Worm (Caenorhabditis elegans) whole organism, L1 larva: ENCODE measurements around the gene Y116F11B.17.
A peak's percentile ranks its signal among the peaks of the same experiment; 100 is the strongest.

Source experiments
- aly-2 ChIP-seq: fragments of 150-350 bp; optimal IDR thresholded peaks from 2 replicates; lab custom pipeline; 2014; ENCODE audit warnings: missing biosample characterization, missing genetic modification characterization
- blmp-1 ChIP-seq: fragments of 150-350 bp; optimal IDR thresholded peaks from 2 replicates; lab custom pipeline; 2014; ENCODE audit warnings: missing biosample characterization, missing genetic modification characterization
- ceh-63 ChIP-seq: fragments of 200-800 bp; sonication (Bioruptor generic); optimal IDR thresholded peaks from 2 replicates; lab custom pipeline; 2018; ENCODE audit warnings: mild to moderate bottlenecking, missing genetic modification characterization, missing compliant biosample characterization
- ces-1 ChIP-seq: fragments of 150-350 bp; optimal IDR thresholded peaks from 2 replicates; lab custom pipeline; 2014; ENCODE audit warnings: missing biosample characterization, missing genetic modification reagents, missing genetic modification characterization
- dpl-1 ChIP-seq, 3 experiments: fragments of 150-350 bp in 2 of 3; sonication (generic microtip) in 1 of 3; optimal IDR thresholded peaks; 2 replicates each; lab custom pipeline; 2014 to 2017; ENCODE audit warnings: missing biosample characterization in 3 of 3, missing genetic modification characterization in 3 of 3, missing genetic modification reagents in 3 of 3
- efl-1 ChIP-seq, 4 experiments: fragments of 150-350 bp; optimal IDR thresholded peaks in 3 of 4; peaks in 1 of 4; 1 replicate in 1 of 4; 2 replicates in 3 of 4; lab custom pipeline; 2014; ENCODE audit warnings: missing biosample characterization in 2 of 4, missing genetic modification characterization in 2 of 4, missing genetic modification reagents in 2 of 4
- efl-3 ChIP-seq: fragments of 200-800 bp; sonication (Bioruptor generic); optimal IDR thresholded peaks from 2 replicates; lab custom pipeline; 2018; ENCODE audit warnings: mild to moderate bottlenecking, missing genetic modification characterization, missing compliant biosample characterization
- egl-27 ChIP-seq, 2 experiments: fragments of 150-350 bp in 1 of 2; sonication (generic microtip); optimal IDR thresholded peaks; 3 replicates each; lab custom pipeline; 2017 to 2018; ENCODE audit warnings: missing biosample characterization in 2 of 2, missing genetic modification characterization in 2 of 2, missing genetic modification reagents in 2 of 2
- elt-2 ChIP-seq: sonication (generic microtip); optimal IDR thresholded peaks from 2 replicates; lab custom pipeline; 2016; ENCODE audit warnings: missing genetic modification characterization, mild to moderate bottlenecking, inconsistent platforms, missing compliant biosample characterization, missing genetic modification reagents
- elt-3 ChIP-seq, 6 experiments: fragments of 150-350 bp in 1 of 6; sonication (generic microtip); optimal IDR thresholded peaks; 2 replicates each; lab custom pipeline; 2017 to 2018; ENCODE audit warnings: missing biosample characterization in 6 of 6, missing genetic modification characterization in 6 of 6, inconsistent platforms in 1 of 6
- fkh-8 ChIP-seq: sonication (generic microtip); optimal IDR thresholded peaks from 2 replicates; lab custom pipeline; 2016; ENCODE audit warnings: mild to moderate bottlenecking, missing genetic modification characterization, missing compliant biosample characterization
- hlh-4 ChIP-seq: sonication (generic microtip); optimal IDR thresholded peaks from 2 replicates; lab custom pipeline; 2016; ENCODE audit warnings: mild to moderate bottlenecking, missing genetic modification characterization, missing compliant biosample characterization
- isw-1 ChIP-seq: fragments of 200-800 bp; sonication (Bioruptor generic); IDR thresholded peaks from 2 replicates; pipeline ENCODE4 v1.3.6; 2022; ENCODE audit warnings: missing genetic modification characterization, missing compliant biosample characterization
- lin-14 ChIP-seq: fragments of 200-800 bp; sonication (Bioruptor generic); optimal IDR thresholded peaks from 2 replicates; lab custom pipeline; 2018; ENCODE audit warnings: mild to moderate bottlenecking, missing genetic modification characterization, moderate library complexity, missing compliant biosample characterization
- lir-3 ChIP-seq: sonication (generic microtip); optimal IDR thresholded peaks from 2 replicates; lab custom pipeline; 2016; ENCODE audit warnings: mild to moderate bottlenecking, missing genetic modification characterization, moderate library complexity, missing compliant biosample characterization; ENCODE audit not compliant: poor library complexity
- mab-9 ChIP-seq: fragments of 200-800 bp; sonication (Bioruptor generic); IDR thresholded peaks from 2 replicates; pipeline ENCODE4 v1.3.6; 2022; ENCODE audit warnings: missing genetic modification reagents, missing genetic modification characterization, missing compliant biosample characterization
- mef-2 ChIP-seq: fragments of 150-350 bp; optimal IDR thresholded peaks from 2 replicates; lab custom pipeline; 2014; ENCODE audit warnings: missing biosample characterization, missing genetic modification characterization
- nhr-19 ChIP-seq: fragments of 200-800 bp; sonication (Bioruptor generic); conservative IDR thresholded peaks from 2 replicates; pipeline ENCODE4 v1.3.6; 2022; ENCODE audit warnings: missing genetic modification characterization, missing compliant biosample characterization
- nhr-28 ChIP-seq: fragments of 150-350 bp; optimal IDR thresholded peaks from 2 replicates; lab custom pipeline; 2014; ENCODE audit warnings: missing biosample characterization, missing genetic modification characterization
- nhr-76 ChIP-seq: sonication (generic microtip); optimal IDR thresholded peaks from 2 replicates; lab custom pipeline; 2017; ENCODE audit warnings: missing biosample characterization, missing genetic modification characterization
- nhr-84 ChIP-seq: sonication (generic microtip); optimal IDR thresholded peaks from 2 replicates; lab custom pipeline; 2017; ENCODE audit warnings: missing biosample characterization, missing genetic modification characterization
- pag-3 ChIP-seq: sonication (generic microtip); optimal IDR thresholded peaks from 2 replicates; lab custom pipeline; 2017; ENCODE audit warnings: missing genetic modification characterization, mild to moderate bottlenecking, missing compliant biosample characterization, antibody characterized with exemption, borderline replicate concordance; ENCODE audit not compliant: insufficient read depth
- pax-3 ChIP-seq: fragments of 200-800 bp; sonication (Bioruptor generic); optimal IDR thresholded peaks from 2 replicates; lab custom pipeline; 2018; ENCODE audit warnings: mild to moderate bottlenecking, missing genetic modification characterization, moderate library complexity, missing compliant biosample characterization
- pqm-1 ChIP-seq: sonication (generic microtip); optimal IDR thresholded peaks from 3 replicates; lab custom pipeline; 2017; ENCODE audit warnings: missing biosample characterization, missing genetic modification characterization
- skn-1 ChIP-seq: fragments of 150-350 bp; optimal IDR thresholded peaks from 2 replicates; lab custom pipeline; 2014; ENCODE audit warnings: missing biosample characterization, missing genetic modification characterization
- snu-23 ChIP-seq: sonication (generic microtip); optimal IDR thresholded peaks from 2 replicates; lab custom pipeline; 2016; ENCODE audit warnings: missing genetic modification characterization, missing compliant biosample characterization
- sptf-1 ChIP-seq: fragments of 150-350 bp; optimal IDR thresholded peaks from 2 replicates; lab custom pipeline; 2014; ENCODE audit warnings: missing biosample characterization, missing genetic modification characterization
- sup-37 ChIP-seq: fragments of 200-800 bp; sonication (Bioruptor generic); optimal IDR thresholded peaks from 2 replicates; lab custom pipeline; 2018; ENCODE audit warnings: mild to moderate bottlenecking, missing genetic modification characterization, missing compliant biosample characterization
- tbx-2 ChIP-seq: sonication (generic microtip); optimal IDR thresholded peaks from 2 replicates; lab custom pipeline; 2016; ENCODE audit warnings: missing genetic modification characterization, missing compliant biosample characterization
- unc-86 ChIP-seq: sonication (generic microtip); optimal IDR thresholded peaks from 2 replicates; lab custom pipeline; 2016; ENCODE audit warnings: missing genetic modification characterization, missing compliant biosample characterization
- unc-98 ChIP-seq: fragments of 200-800 bp; sonication (Bioruptor generic); IDR thresholded peaks from 2 replicates; pipeline ENCODE4 v1.3.6; 2022; ENCODE audit warnings: missing genetic modification characterization, missing compliant biosample characterization
- ztf-4 ChIP-seq: fragments of 150-350 bp; optimal IDR thresholded peaks from 2 replicates; lab custom pipeline; 2014; ENCODE audit warnings: missing biosample characterization, missing genetic modification characterization

The Y116F11B.17 gene

ce11 chrV:19822093-19822492 is at the start of gene Y116F11B.17:
Gene Y116F11B.17, minus strand, starts transcription at chrV:19822193.
- TF ChIP-seq sup-37 (GFP tag; lab: Kevin White, UChicago) (no peak), egl-27 (tag; optimal IDR thresholded peaks at IDR 0.05; lab: Kevin White, UChicago) (no peak), tbx-2 (tag; lab: Kevin White, UChicago) (no peak), nhr-19 (GFP tag; lab: Robert Waterston, UW) (no peak), dpl-1 (GFP tag; optimal IDR thresholded peaks at IDR 0.05; lab: Kevin White, UChicago) (no peak), nhr-84 (tag; lab: Kevin White, UChicago) (no peak), ztf-4 (tag; lab: Kevin White, UChicago) (no peak)

- TF ChIP-seq ces-1 (no peak), elt-3 (tag; optimal IDR thresholded peaks at IDR 0.05; lab: Kevin White, UChicago) (no peak), nhr-76 (tag; lab: Kevin White, UChicago) (no peak)
These were observed 45.9 kb upstream of the Y116F11B.17 start, which contains the start of gene Y116F11B.9 for ce11 chrV:19867883-19868282. Gene Y116F11B.9, minus strand, starts transcription at chrV:19867983.

DNA sequence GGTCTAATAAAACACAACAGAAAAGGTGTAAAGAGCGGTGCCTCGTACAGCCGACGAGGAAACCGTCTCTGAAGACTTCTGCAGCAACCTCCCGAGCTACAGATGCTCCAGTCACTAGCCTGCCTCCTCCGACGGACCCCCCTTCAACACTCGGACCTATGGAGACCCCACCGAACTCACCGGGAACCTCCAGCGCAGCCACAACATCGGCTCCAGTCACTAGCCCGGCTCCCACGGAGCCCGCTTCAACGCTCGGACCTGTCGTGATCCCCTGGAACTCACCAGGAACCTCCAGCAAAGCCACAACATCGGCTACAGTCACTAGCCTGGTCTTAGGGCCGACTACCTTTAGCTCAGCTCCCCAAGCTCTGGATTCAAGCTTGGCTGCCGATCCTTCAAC is 38.2 kb upstream of the Y116F11B.17 start:
- no peak for TF ChIP-seq unc-86 (tag; lab: Kevin White, UChicago)

DNA sequence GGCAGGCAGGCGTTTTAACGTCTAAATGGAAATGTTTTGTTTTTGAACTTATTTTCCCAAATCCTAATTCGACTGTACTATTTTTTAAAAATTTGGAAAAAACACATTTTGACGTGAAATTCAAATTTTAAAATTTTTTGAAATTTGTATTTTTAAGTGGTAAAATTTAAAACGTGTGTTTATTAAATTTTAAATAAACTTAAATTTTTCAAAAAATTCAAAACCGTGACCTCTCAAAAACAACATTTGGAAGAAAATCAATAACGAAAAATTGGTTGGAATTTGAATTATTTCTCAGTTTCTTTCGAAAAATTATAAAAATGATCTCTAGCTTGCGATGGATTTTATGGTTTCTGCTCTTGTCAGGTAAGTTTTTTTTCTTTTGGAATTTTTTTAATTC is 35.3 kb upstream of the Y116F11B.17 start, which contains the start of gene Y116F11B.8:
Gene Y116F11B.8 (plus strand): TSS at position 301 of the 400 bp plus-strand sequence.
- TF ChIP-seq elt-2 = no peak
- TF ChIP-seq pqm-1 = no peak
- TF ChIP-seq pax-3 (tag; lab: Kevin White, UChicago) = no peak
- no peak for TF ChIP-seq lir-3 (tag; lab: Kevin White, UChicago)
- no peak for TF ChIP-seq aly-2 (tag; lab: Kevin White, UChicago)
- no peak for TF ChIP-seq mef-2 (tag; lab: Kevin White, UChicago)
- TF ChIP-seq lin-14 (GFP tag; lab: Kevin White, UChicago) = no peak

ce11 chrV:19856933-19857332 is 34.9 kb upstream of the Y116F11B.17 start:
- TF ChIP-seq efl-1 (optimal IDR thresholded peaks at IDR 0.05; lab: Kevin White, UChicago) (no peak), efl-1 (GFP tag; optimal IDR thresholded peaks at IDR 0.05 in 1 of 2; lab: Kevin White, UChicago) (peak in 1 of 2 experiments; percentile 81), pax-3 (tag; lab: Kevin White, UChicago) (no peak), sptf-1 (tag; lab: Kevin White, UChicago) (no peak)

DNA sequence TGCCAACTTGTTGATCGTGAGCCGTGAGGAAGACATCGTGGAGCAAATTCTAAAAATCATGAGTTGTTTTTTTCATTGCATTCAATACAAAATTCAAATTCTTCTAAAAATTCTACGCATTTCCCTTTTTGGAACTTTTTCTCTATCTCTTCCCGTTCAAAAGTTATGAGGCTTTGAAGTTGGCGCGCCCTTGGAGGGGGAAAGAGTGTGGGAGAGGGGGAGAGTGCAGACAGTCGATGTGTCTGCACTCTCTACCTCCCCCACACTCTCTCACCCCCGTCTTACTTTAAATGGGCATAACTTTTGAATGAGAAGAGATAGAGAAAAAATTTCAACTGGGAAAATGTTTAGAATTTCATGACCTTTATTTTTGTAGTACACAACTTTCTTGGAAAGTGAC is 34.3 kb upstream of the Y116F11B.17 start:
- TF ChIP-seq hlh-4 (tag; lab: Kevin White, UChicago) (no peak), isw-1 (GFP tag; lab: Robert Waterston, UW) (no peak), nhr-28 (tag; lab: Kevin White, UChicago) (no peak), skn-1 (tag; lab: Kevin White, UChicago) (no peak), efl-3 (GFP tag; lab: Kevin White, UChicago) (no peak), pax-3 (tag; lab: Kevin White, UChicago) (no peak), fkh-8 (tag; lab: Kevin White, UChicago) (no peak), blmp-1 (tag; lab: Kevin White, UChicago) (no peak), elt-3 (tag; optimal IDR thresholded peaks at IDR 0.05; lab: Kevin White, UChicago) (no peak), mab-9 (no peak), nhr-19 (GFP tag; lab: Robert Waterston, UW) (no peak), pag-3 (tag; lab: Kevin White, UChicago) (no peak), unc-98 (GFP tag; lab: Robert Waterston, UW) (no peak), elt-2 (no peak), ceh-63 (no peak), pqm-1 (no peak), snu-23 (no peak)
